Fruit fly (Drosophila melanogaster): ENCODE results near the gene foxo.

DNA sequence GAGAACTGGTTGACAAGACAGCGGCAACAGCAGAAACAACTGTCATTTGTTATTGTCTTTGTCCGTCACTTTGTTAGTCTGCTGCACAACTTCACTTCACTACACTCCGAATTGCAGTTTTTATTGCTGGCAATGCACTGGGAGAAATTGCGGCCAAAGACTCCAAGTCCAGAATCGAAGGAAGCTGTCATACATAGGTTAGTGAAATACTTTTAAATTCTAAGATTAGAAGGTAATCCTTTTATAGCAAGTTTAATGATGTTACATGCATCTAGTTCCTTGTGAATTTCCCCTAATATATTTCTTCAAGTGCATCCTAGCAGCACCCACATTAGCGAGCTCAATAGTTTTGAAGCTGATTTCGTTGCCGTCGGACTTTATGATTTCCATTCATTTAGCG is 47.9 kb upstream of the foxo start:
- TF ChIP-seq OdsH (GFP tag; optimal IDR thresholded peaks at IDR 0.05) (peak; percentile 83), Sox14 (GFP tag; optimal IDR thresholded peaks at IDR 0.05) (peak; percentile 80)
